Worm (Caenorhabditis elegans) whole organism, mixed stage, embryonic: Measurements from ENCODE around the gene cgp-1.

Source experiments
- ces-1 ChIP-seq: fragments of 150-350 bp; optimal IDR thresholded peaks from 2 replicates; lab custom pipeline; 2014; ENCODE audit warnings: missing biosample characterization, missing genetic modification reagents, missing genetic modification characterization
- cnd-1 ChIP-seq: fragments of 200-800 bp; sonication (Bioruptor generic); optimal IDR thresholded peaks from 2 replicates; lab custom pipeline; 2018; ENCODE audit warnings: mild to moderate bottlenecking, missing genetic modification characterization, missing compliant biosample characterization
- elt-1 ChIP-seq: sonication (generic microtip); optimal IDR thresholded peaks from 2 replicates; lab custom pipeline; 2017; ENCODE audit warnings: missing genetic modification characterization, mild to moderate bottlenecking, missing compliant biosample characterization, antibody characterized with exemption, moderate library complexity, borderline replicate concordance; ENCODE audit not compliant: insufficient read depth
- elt-3 ChIP-seq: fragments of 150-350 bp; optimal IDR thresholded peaks from 2 replicates; lab custom pipeline; 2014; ENCODE audit warnings: missing biosample characterization, missing genetic modification characterization
- flh-1 ChIP-seq: fragments of 200-800 bp; sonication (Bioruptor generic); optimal IDR thresholded peaks from 2 replicates; lab custom pipeline; 2018; ENCODE audit warnings: mild to moderate bottlenecking, missing genetic modification characterization, moderate library complexity, missing compliant biosample characterization
- lin-13 ChIP-seq: fragments of 150-350 bp; optimal IDR thresholded peaks from 2 replicates; lab custom pipeline; 2014; ENCODE audit warnings: missing biosample characterization, missing genetic modification characterization
- mab-5 ChIP-seq: fragments of 150-350 bp; optimal IDR thresholded peaks from 2 replicates; lab custom pipeline; 2014; ENCODE audit warnings: missing biosample characterization, missing genetic modification characterization
- mls-2 ChIP-seq: sonication (generic microtip); optimal IDR thresholded peaks from 2 replicates; lab custom pipeline; 2016; ENCODE audit warnings: mild to moderate bottlenecking, missing genetic modification characterization, moderate library complexity, missing compliant biosample characterization
- nhr-2 ChIP-seq: fragments of 150-350 bp; optimal IDR thresholded peaks from 2 replicates; lab custom pipeline; 2014; ENCODE audit warnings: missing biosample characterization, missing genetic modification characterization
- nhr-237 ChIP-seq: fragments of 150-350 bp; optimal IDR thresholded peaks from 2 replicates; lab custom pipeline; 2014; ENCODE audit warnings: missing biosample characterization, missing genetic modification characterization
- snpc-4 ChIP-seq: fragments of 150-350 bp; optimal IDR thresholded peaks from 2 replicates; lab custom pipeline; 2014; ENCODE audit warnings: missing biosample characterization, missing genetic modification characterization
- unc-39 ChIP-seq: fragments of 150-350 bp; optimal IDR thresholded peaks from 2 replicates; lab custom pipeline; 2014; ENCODE audit warnings: missing biosample characterization, missing genetic modification characterization
- unc-62 ChIP-seq: fragments of 150-350 bp; optimal IDR thresholded peaks from 2 replicates; lab custom pipeline; 2014; ENCODE audit warnings: missing biosample characterization, missing genetic modification reagents, missing genetic modification characterization
- ztf-11 ChIP-seq: fragments of 150-350 bp; optimal IDR thresholded peaks from 2 replicates; lab custom pipeline; 2014; ENCODE audit warnings: missing biosample characterization, missing genetic modification characterization

DNA sequence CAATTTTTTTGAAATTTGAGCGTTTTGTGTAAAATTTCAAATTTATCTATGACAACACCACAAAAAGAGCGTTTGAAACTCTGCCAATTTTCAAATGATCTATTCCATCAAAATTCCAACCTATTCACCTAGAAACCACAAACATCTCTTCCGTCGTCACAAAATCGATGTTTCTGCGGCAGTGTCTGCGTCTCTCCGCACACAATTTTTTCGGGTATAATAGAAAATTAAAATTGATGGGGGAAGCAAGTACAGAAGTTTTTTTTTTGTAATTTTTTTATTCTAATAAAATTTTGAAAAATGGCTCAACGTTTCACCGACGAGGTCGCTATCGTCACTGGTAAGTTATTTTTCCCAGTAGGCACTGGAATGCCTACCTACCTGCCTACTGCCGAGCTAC lies 16.0 kb upstream of the cgp-1 start, which contains the start of gene W03F9.9:
- TF ChIP-seq elt-1 (tag; lab: Kevin White, UChicago) (no peak), flh-1 (GFP tag; lab: Kevin White, UChicago) (no peak), lin-13 (tag; lab: Kevin White, UChicago) (no peak), elt-3 (tag; lab: Kevin White, UChicago) (no peak), nhr-237 (tag; lab: Kevin White, UChicago) (no peak), ztf-11 (tag; lab: Kevin White, UChicago) (no peak), snpc-4 (no peak), unc-62 (GFP tag; lab: Kevin White, UChicago) (no peak), ces-1 (no peak), mls-2 (tag; lab: Kevin White, UChicago) (no peak), cnd-1 (tag; lab: Kevin White, UChicago) (no peak), unc-39 (tag; lab: Kevin White, UChicago) (no peak), nhr-2 (tag; lab: Kevin White, UChicago) (no peak), mab-5 (no peak)
